Fruit fly (Drosophila melanogaster): ENCODE measurements around the gene CG8578.

- TF ChIP-seq CG17802 (tag; optimal IDR thresholded peaks at IDR 0.05), result no peak
- TF ChIP-seq PHDP (tag; optimal IDR thresholded peaks at IDR 0.05), result no peak
- no peak for TF ChIP-seq peb (GFP tag; IDR thresholded peaks at IDR 0.05)
- TF ChIP-seq phol (tag; optimal IDR thresholded peaks at IDR 0.05), result no peak
- no peak for TF ChIP-seq CG18011 (GFP tag; optimal IDR thresholded peaks at IDR 0.05)
- TF ChIP-seq fu2 (GFP tag; optimal IDR thresholded peaks at IDR 0.05), result no peak
- TF ChIP-seq CG14667 (GFP tag; IDR thresholded peaks at IDR 0.05), result no peak
- TF ChIP-seq pum (GFP tag; optimal IDR thresholded peaks at IDR 0.05), result no peak
- no peak for TF ChIP-seq CG6654 (GFP tag; optimal IDR thresholded peaks at IDR 0.05)
- TF ChIP-seq CG2712 (tag; optimal IDR thresholded peaks at IDR 0.05), result no peak
- TF ChIP-seq CG7963 (GFP tag; IDR thresholded peaks at IDR 0.05; ENCODE audit: partially characterized antibody), result no peak
These were observed 10.3 kb upstream of the CG8578 start for dm6 chrX:15833957-15834356.

Measured in whole organism, embryonic.